Worm (Caenorhabditis elegans) whole organism, L1 larva: ENCODE measurements around the gene grl-9.

Experiments used
- ceh-8 ChIP-seq: fragments of 200-800 bp; sonication (Bioruptor generic); optimal IDR thresholded peaks from 2 replicates; lab custom pipeline; 2018; ENCODE audit warnings: mild to moderate bottlenecking, missing genetic modification characterization, moderate library complexity, missing compliant biosample characterization
- fkh-8 ChIP-seq: sonication (generic microtip); optimal IDR thresholded peaks from 2 replicates; lab custom pipeline; 2016; ENCODE audit warnings: mild to moderate bottlenecking, missing genetic modification characterization, missing compliant biosample characterization
- lsy-2 ChIP-seq, 2 experiments: fragments of 150-350 bp; optimal IDR thresholded peaks; 2 replicates each; lab custom pipeline; 2014; ENCODE audit warnings: missing biosample characterization in 2 of 2, missing genetic modification characterization in 2 of 2
- mdl-1 ChIP-seq, 2 experiments: fragments of 150-350 bp; optimal IDR thresholded peaks; 2 replicates each; lab custom pipeline; 2014 to 2017; ENCODE audit warnings: missing biosample characterization in 2 of 2, missing genetic modification characterization in 2 of 2, inconsistent platforms in 1 of 2

- TF ChIP-seq lsy-2 (tag; optimal IDR thresholded peaks at IDR 0.05; lab: Kevin White, UChicago) = no peak
- TF ChIP-seq mdl-1 (tag; optimal IDR thresholded peaks at IDR 0.05; lab: Kevin White, UChicago) = no peak
- TF ChIP-seq fkh-8 (tag; lab: Kevin White, UChicago) = no peak
- TF ChIP-seq ceh-8 = no peak
Measured at ce11 chrV:6697552-6697951, 33.9 kb downstream of the grl-9 start, which contains the start of gene W02F12.2.
